Fruit fly (Drosophila melanogaster) whole organism, embryonic: ENCODE measurements around the gene CG33791.

ENCODE experiments used
- Atf-2 ChIP-seq: fragments of 200-800 bp; sonication (Bioruptor generic); optimal IDR thresholded peaks from 2 replicates; lab custom pipeline; 2016; ENCODE audit warnings: missing biosample characterization, missing genetic modification characterization
- Atf3 ChIP-seq: fragments of 200-800 bp; sonication (Bioruptor generic); optimal IDR thresholded peaks from 3 replicates; lab custom pipeline; 2016; ENCODE audit warnings: missing biosample characterization, missing genetic modification characterization
- Blimp-1 ChIP-seq: fragments of 200-800 bp; sonication (Bioruptor generic); optimal IDR thresholded peaks from 3 replicates; lab custom pipeline; 2018; ENCODE audit warnings: missing biosample characterization, missing genetic modification characterization, mild to moderate bottlenecking, moderate library complexity, missing genetic modification reagents
- CG11093 ChIP-seq: fragments of 200-800 bp; sonication (Bioruptor generic); IDR thresholded peaks from 3 replicates; pipeline ENCODE4 v1.3.6; 2022; ENCODE audit warnings: missing biosample characterization, missing genetic modification characterization
- CG11456 ChIP-seq: fragments of 200-800 bp; sonication (Bioruptor generic); IDR thresholded peaks from 3 replicates; pipeline ENCODE4 v1.3.6; 2022; ENCODE audit warnings: missing biosample characterization, missing genetic modification characterization
- CG14860 ChIP-seq: fragments of 200-800 bp; sonication (Bioruptor generic); IDR thresholded peaks from 3 replicates; pipeline ENCODE4 v1.3.6; 2022; ENCODE audit warnings: missing biosample characterization, missing genetic modification characterization; ENCODE audit not compliant: partially characterized antibody
- CG16815 ChIP-seq: fragments of 200-800 bp; sonication (Bioruptor generic); optimal IDR thresholded peaks from 3 replicates; lab custom pipeline; 2017; ENCODE audit warnings: missing biosample characterization, mild to moderate bottlenecking, missing genetic modification characterization
- CG2120 ChIP-seq: fragments of 200-800 bp; sonication (Bioruptor generic); optimal IDR thresholded peaks from 3 replicates; lab custom pipeline; 2016; ENCODE audit warnings: missing biosample characterization, missing genetic modification characterization
- CG2712 ChIP-seq: fragments of 200-800 bp; optimal IDR thresholded peaks from 3 replicates; lab custom pipeline; 2019; ENCODE audit warnings: missing biosample characterization, mild to moderate bottlenecking, missing genetic modification characterization, moderate library complexity
- CG31365 ChIP-seq: fragments of 200-800 bp; sonication (Bioruptor generic); optimal IDR thresholded peaks from 2 replicates; lab custom pipeline; 2018; ENCODE audit warnings: missing biosample characterization, mild to moderate bottlenecking, missing genetic modification characterization
- CG4854 ChIP-seq: fragments of 200-800 bp; sonication (Bioruptor generic); optimal IDR thresholded peaks from 2 replicates; lab custom pipeline; 2016; ENCODE audit warnings: missing biosample characterization, missing genetic modification characterization, inconsistent platforms
- CG6175 ChIP-seq: fragments of 200-800 bp; sonication (Bioruptor generic); IDR thresholded peaks from 3 replicates; pipeline ENCODE4 v1.3.6; 2022; ENCODE audit warnings: missing biosample characterization, missing genetic modification characterization
- CG6765 ChIP-seq: fragments of 200-800 bp; sonication (Bioruptor generic); optimal IDR thresholded peaks from 3 replicates; lab custom pipeline; 2017; ENCODE audit warnings: missing biosample characterization, mild to moderate bottlenecking, missing genetic modification characterization
- Dll ChIP-seq: fragments of 200-800 bp; sonication (Bioruptor generic); IDR thresholded peaks from 4 replicates; pipeline ENCODE4 v1.3.6; 2022; ENCODE audit warnings: missing biosample characterization, missing genetic modification characterization; ENCODE audit not compliant: partially characterized antibody
- H15 ChIP-seq: fragments of 200-800 bp; sonication (Bioruptor generic); IDR thresholded peaks from 3 replicates; pipeline ENCODE4 v1.3.6; 2022; ENCODE audit warnings: missing biosample characterization, missing genetic modification characterization
- HHEX ChIP-seq: fragments of 200-800 bp; sonication (Bioruptor generic); optimal IDR thresholded peaks from 3 replicates; lab custom pipeline; 2017; ENCODE audit warnings: missing biosample characterization, mild to moderate bottlenecking, missing genetic modification characterization, missing genetic modification reagents
- Hand ChIP-seq: fragments of 200-800 bp; sonication (Bioruptor generic); optimal IDR thresholded peaks from 2 replicates; lab custom pipeline; 2017; ENCODE audit warnings: mild to moderate bottlenecking, missing biosample characterization, missing genetic modification reagents, missing genetic modification characterization
- Hey ChIP-seq: fragments of 200-800 bp; sonication (Bioruptor generic); optimal IDR thresholded peaks from 3 replicates; lab custom pipeline; 2018; ENCODE audit warnings: missing biosample characterization, mild to moderate bottlenecking, missing genetic modification characterization
- HmgZ ChIP-seq: fragments of 200-800 bp; sonication (Bioruptor generic); optimal IDR thresholded peaks from 2 replicates; lab custom pipeline; 2018; ENCODE audit warnings: missing biosample characterization, mild to moderate bottlenecking, missing genetic modification characterization
- Hsf ChIP-seq: fragments of 200-800 bp; sonication (Bioruptor generic); optimal IDR thresholded peaks from 3 replicates; lab custom pipeline; 2016; ENCODE audit warnings: missing biosample characterization, missing genetic modification characterization
- NK7.1 ChIP-seq: fragments of 200-800 bp; sonication (Bioruptor generic); optimal IDR thresholded peaks from 3 replicates; lab custom pipeline; 2016; ENCODE audit warnings: missing biosample characterization, missing genetic modification characterization
- Neu2 ChIP-seq: fragments of 200-800 bp; sonication (Bioruptor generic); optimal IDR thresholded peaks from 3 replicates; lab custom pipeline; 2016; ENCODE audit warnings: missing biosample characterization, missing genetic modification characterization, borderline replicate concordance
- Oaz ChIP-seq: fragments of 200-800 bp; sonication (Bioruptor generic); IDR thresholded peaks from 2 replicates; pipeline ENCODE4 v1.3.6; 2022; ENCODE audit warnings: missing biosample characterization, missing genetic modification characterization
- Opbp ChIP-seq: fragments of 200-800 bp; sonication (Bioruptor generic); IDR thresholded peaks from 3 replicates; pipeline ENCODE4 v1.3.6; 2022; ENCODE audit warnings: missing biosample characterization, missing genetic modification characterization; ENCODE audit not compliant: partially characterized antibody
- PHDP ChIP-seq: fragments of 200-800 bp; sonication (Bioruptor generic); optimal IDR thresholded peaks from 3 replicates; lab custom pipeline; 2018; ENCODE audit warnings: missing biosample characterization, mild to moderate bottlenecking, missing genetic modification characterization, moderate library complexity
- Ravus ChIP-seq: fragments of 200-800 bp; sonication (Bioruptor generic); IDR thresholded peaks from 2 replicates; pipeline ENCODE4 v1.3.6; 2022; ENCODE audit warnings: missing biosample characterization, missing genetic modification characterization
- Rfx ChIP-seq: fragments of 200-800 bp; sonication (Bioruptor generic); IDR thresholded peaks from 2 replicates; pipeline ENCODE4 v1.3.6; 2022; ENCODE audit warnings: missing biosample characterization, missing genetic modification characterization
- Sin3A ChIP-seq: fragments of >200 bp; optimal IDR thresholded peaks from 2 replicates; lab custom pipeline; 2018
- Sox102F ChIP-seq: fragments of 200-800 bp; sonication (Bioruptor generic); optimal IDR thresholded peaks from 2 replicates; lab custom pipeline; 2018; ENCODE audit warnings: missing biosample characterization, mild to moderate bottlenecking, missing genetic modification characterization, moderate library complexity
- al ChIP-seq: fragments of 200-800 bp; sonication (Bioruptor generic); IDR thresholded peaks from 2 replicates; pipeline ENCODE4 v1.3.6; 2022; ENCODE audit warnings: missing biosample characterization, missing genetic modification characterization
- bowl ChIP-seq: fragments of 200-800 bp; sonication (Bioruptor generic); IDR thresholded peaks from 2 replicates; pipeline ENCODE4 v1.3.6; 2022; ENCODE audit warnings: missing biosample characterization, missing genetic modification characterization
- br ChIP-seq: fragments of >200 bp; optimal IDR thresholded peaks from 2 replicates; lab custom pipeline; 2017
- cad ChIP-seq: fragments of >200 bp; optimal IDR thresholded peaks from 2 replicates; lab custom pipeline; 2017; ENCODE audit warnings: missing biosample characterization, missing genetic modification characterization
- cg ChIP-seq: fragments of 200-800 bp; sonication (Bioruptor generic); optimal IDR thresholded peaks from 3 replicates; lab custom pipeline; 2019; ENCODE audit warnings: missing biosample characterization, mild to moderate bottlenecking, missing genetic modification characterization, moderate library complexity
- da ChIP-seq: fragments of 200-800 bp; sonication (Bioruptor generic); optimal IDR thresholded peaks from 2 replicates; lab custom pipeline; 2016; ENCODE audit warnings: missing biosample characterization, missing genetic modification characterization
- fd3F ChIP-seq: fragments of 200-800 bp; sonication (Bioruptor generic); optimal IDR thresholded peaks from 2 replicates; lab custom pipeline; 2018; ENCODE audit warnings: missing biosample characterization, mild to moderate bottlenecking, missing genetic modification characterization, moderate library complexity
- ftz-f1 ChIP-seq: fragments of 200-800 bp; sonication (Bioruptor generic); optimal IDR thresholded peaks from 2 replicates; lab custom pipeline; 2016; ENCODE audit warnings: missing biosample characterization, missing genetic modification characterization
- h ChIP-seq: fragments of >200 bp; optimal IDR thresholded peaks from 2 replicates; lab custom pipeline; 2017
- lbe ChIP-seq: fragments of 200-800 bp; sonication (Bioruptor generic); optimal IDR thresholded peaks from 2 replicates; lab custom pipeline; 2016; ENCODE audit warnings: missing biosample characterization, mild to moderate bottlenecking, missing genetic modification characterization
- lilli ChIP-seq: fragments of 200-800 bp; sonication (Bioruptor generic); optimal IDR thresholded peaks from 3 replicates; lab custom pipeline; 2016; ENCODE audit warnings: missing biosample characterization, missing genetic modification characterization
- lmd ChIP-seq: fragments of 200-800 bp; sonication (Bioruptor generic); IDR thresholded peaks from 2 replicates; pipeline ENCODE4 v1.3.6; 2022; ENCODE audit warnings: missing biosample characterization, missing genetic modification characterization
- lola ChIP-seq, 3 experiments: fragments of >200 bp in 2 of 3; fragments of 200-800 bp in 1 of 3; sonication (Bioruptor generic) in 1 of 3; optimal IDR thresholded peaks; 2 replicates each; lab custom pipeline; 2017 to 2019; ENCODE audit warnings: missing biosample characterization in 3 of 3, missing genetic modification characterization in 3 of 3, mild to moderate bottlenecking in 1 of 3, moderate library complexity in 1 of 3
- pnt ChIP-seq: fragments of 200-800 bp; sonication (Bioruptor generic); optimal IDR thresholded peaks from 3 replicates; lab custom pipeline; 2016; ENCODE audit warnings: missing biosample characterization, missing genetic modification characterization
- sr ChIP-seq: fragments of 200-800 bp; sonication (Bioruptor generic); IDR thresholded peaks from 3 replicates; pipeline ENCODE4 v1.3.6; 2022; ENCODE audit warnings: missing biosample characterization, missing genetic modification characterization
- tgo ChIP-seq: fragments of 200-800 bp; sonication (Bioruptor generic); IDR thresholded peaks from 3 replicates; pipeline ENCODE4 v1.3.6; 2022; ENCODE audit warnings: missing biosample characterization, missing genetic modification characterization
- tin ChIP-seq: fragments of 200-800 bp; sonication (Bioruptor generic); optimal IDR thresholded peaks from 3 replicates; lab custom pipeline; 2016; ENCODE audit warnings: missing biosample characterization, missing genetic modification characterization
- tna ChIP-seq: fragments of 200-800 bp; sonication (Bioruptor generic); IDR thresholded peaks from 2 replicates; pipeline ENCODE4 v1.3.6; 2022; ENCODE audit warnings: missing biosample characterization, missing genetic modification characterization; ENCODE audit not compliant: partially characterized antibody
- ttk ChIP-seq: fragments of 200-800 bp; sonication (Bioruptor generic); IDR thresholded peaks from 2 replicates; pipeline ENCODE4 v2.1.2; 2022; ENCODE audit warnings: missing biosample characterization, missing genetic modification characterization
- twi ChIP-seq: fragments of 200-800 bp; optimal IDR thresholded peaks from 2 replicates; lab custom pipeline; 2019; ENCODE audit warnings: missing biosample characterization, mild to moderate bottlenecking, missing genetic modification characterization, moderate library complexity
- unc-4 ChIP-seq: fragments of 200-800 bp; sonication (Bioruptor generic); IDR thresholded peaks from 2 replicates; pipeline ENCODE4 v1.3.6; 2022; ENCODE audit warnings: missing biosample characterization, missing genetic modification characterization; ENCODE audit not compliant: partially characterized antibody
- wdn ChIP-seq: fragments of 200-800 bp; sonication (Bioruptor generic); IDR thresholded peaks from 2 replicates; pipeline ENCODE4 v1.3.6; 2022; ENCODE audit warnings: missing biosample characterization, missing genetic modification characterization
- wor ChIP-seq: fragments of 200-800 bp; sonication (Bioruptor generic); IDR thresholded peaks from 2 replicates; pipeline ENCODE4 v1.3.6; 2022; ENCODE audit warnings: missing biosample characterization, missing genetic modification characterization

Gene CG33791

dm6 chr3L:1647276-1647919, 44.6 kb downstream of the CG33791 start, which contains the start of the genes CG17249 and Bro (continued):
- TF ChIP-seq Oaz, result no peak
- no peak for TF ChIP-seq tin (GFP tag; lab: Kevin White, UChicago)
- TF ChIP-seq Atf-2 (GFP tag; lab: Kevin White, UChicago), result no peak
- no peak for TF ChIP-seq fd3F
- no peak for TF ChIP-seq Neu2
- peak; percentile 45 for TF ChIP-seq Hsf (GFP tag; lab: Kevin White, UChicago)
- TF ChIP-seq CG4854, result peak; percentile 94
- no peak for TF ChIP-seq bowl (GFP tag; lab: Robert Waterston, UW)
- no peak for TF ChIP-seq ttk
- TF ChIP-seq CG2120 (GFP tag; lab: Kevin White, UChicago), result peak; percentile 72
- TF ChIP-seq h, result no peak
- TF ChIP-seq tgo (GFP tag; lab: Robert Waterston, UW), result no peak
- TF ChIP-seq HmgZ (tag; lab: Kevin White, UChicago), result peak; percentile 80
- no peak for TF ChIP-seq Blimp-1 (GFP tag; lab: Kevin White, UChicago)
- TF ChIP-seq da (GFP tag; lab: Kevin White, UChicago), result no peak
- TF ChIP-seq sr, result no peak
- peak; percentile 28 for TF ChIP-seq NK7.1 (GFP tag; lab: Kevin White, UChicago)
- no peak for TF ChIP-seq Hey (tag; lab: Kevin White, UChicago)
- peak; percentile 24 for TF ChIP-seq CG2712 (tag; lab: Kevin White, UChicago)
- TF ChIP-seq CG11093, result no peak
- peak; percentile 52; the same call in 1 of the 3 replicates for TF ChIP-seq Opbp (GFP tag; lab: Robert Waterston, UW)
- no peak for TF ChIP-seq wdn (GFP tag; lab: Robert Waterston, UW)
- TF ChIP-seq CG14860 (GFP tag; lab: Robert Waterston, UW), result no peak
- TF ChIP-seq CG11456 (GFP tag; lab: Robert Waterston, UW), result no peak
- TF ChIP-seq H15 (GFP tag; lab: Robert Waterston, UW), result no peak
- no peak for TF ChIP-seq CG16815 (GFP tag; lab: Kevin White, UChicago)
- peak; percentile 76 for TF ChIP-seq Rfx (GFP tag; lab: Robert Waterston, UW)
- no peak for TF ChIP-seq CG31365
- TF ChIP-seq al (GFP tag; lab: Robert Waterston, UW), result no peak
- TF ChIP-seq wor (GFP tag; lab: Robert Waterston, UW), result no peak
- no peak for TF ChIP-seq cg (GFP tag; lab: Kevin White, UChicago)
- TF ChIP-seq twi (tag; lab: Kevin White, UChicago), result no peak
- no peak for TF ChIP-seq cad (GFP tag; lab: Kevin White, UChicago)
- TF ChIP-seq tna (GFP tag; lab: Robert Waterston, UW), result no peak
- TF ChIP-seq CG6175, result no peak
- 0 out of 4 replicates have a peak, but pooled peaks have one; percentile 19 for TF ChIP-seq Dll (GFP tag; lab: Robert Waterston, UW)
- no peak for TF ChIP-seq lmd (GFP tag; lab: Robert Waterston, UW)
- TF ChIP-seq PHDP (tag; lab: Kevin White, UChicago), result no peak
- no peak for TF ChIP-seq Sox102F (GFP tag; lab: Kevin White, UChicago)
- no peak for TF ChIP-seq Hand (GFP tag; lab: Kevin White, UChicago)
- TF ChIP-seq CG6765 (GFP tag; lab: Kevin White, UChicago), result no peak
- no peak for TF ChIP-seq lbe (GFP tag; lab: Kevin White, UChicago)
- no peak for TF ChIP-seq Atf3 (GFP tag; lab: Kevin White, UChicago)
- TF ChIP-seq unc-4, result no peak
- TF ChIP-seq lola (GFP tag; optimal IDR thresholded peaks at IDR 0.05; lab: Kevin White, UChicago), result no peak
- TF ChIP-seq Ravus (GFP tag; lab: Robert Waterston, UW), result no peak
- peak; percentile 72 for TF ChIP-seq lilli (GFP tag; lab: Kevin White, UChicago)
- no peak for TF ChIP-seq br
- TF ChIP-seq HHEX (GFP tag; lab: Kevin White, UChicago), result no peak
- no peak for TF ChIP-seq ftz-f1 (GFP tag; lab: Kevin White, UChicago)
- peak; percentile 50 for TF ChIP-seq Sin3A (lab: Kevin White, UChicago)
- TF ChIP-seq pnt, result no peak
